Fruit fly (Drosophila melanogaster) whole organism, embryonic: ENCODE results near the gene eEF1alpha2.
A peak's percentile ranks its signal among the peaks of the same experiment; 100 is the strongest.

ENCODE experiments used
- CG11398 ChIP-seq: fragments of 200-800 bp; sonication (Bioruptor generic); optimal IDR thresholded peaks from 2 replicates; lab custom pipeline; 2016; ENCODE audit warnings: missing biosample characterization, missing genetic modification characterization
- CG12155 ChIP-seq: fragments of 200-800 bp; sonication (Bioruptor generic); optimal IDR thresholded peaks from 3 replicates; lab custom pipeline; 2016; ENCODE audit warnings: missing biosample characterization, missing genetic modification characterization
- CG13624 ChIP-seq: fragments of 200-800 bp; sonication (Bioruptor generic); optimal IDR thresholded peaks from 2 replicates; lab custom pipeline; 2016; ENCODE audit warnings: missing biosample characterization, missing genetic modification characterization
- CG14860 ChIP-seq: fragments of 200-800 bp; sonication (Bioruptor generic); IDR thresholded peaks from 3 replicates; pipeline ENCODE4 v1.3.6; 2022; ENCODE audit warnings: missing biosample characterization, missing genetic modification characterization; ENCODE audit not compliant: partially characterized antibody
- CG15696 ChIP-seq: fragments of 200-800 bp; sonication (Bioruptor generic); optimal IDR thresholded peaks from 2 replicates; lab custom pipeline; 2019; ENCODE audit warnings: missing biosample characterization, mild to moderate bottlenecking, missing genetic modification characterization, moderate library complexity
- CG16863 ChIP-seq: fragments of 200-800 bp; sonication (Bioruptor generic); optimal IDR thresholded peaks from 3 replicates; lab custom pipeline; 2016; ENCODE audit warnings: missing biosample characterization, missing genetic modification characterization
- CG17186 ChIP-seq: fragments of 200-800 bp; sonication (Bioruptor generic); optimal IDR thresholded peaks from 3 replicates; lab custom pipeline; 2017; ENCODE audit warnings: missing biosample characterization, missing genetic modification reagents, missing genetic modification characterization
- CG17568 ChIP-seq: fragments of 200-800 bp; sonication (Bioruptor generic); optimal IDR thresholded peaks from 2 replicates; lab custom pipeline; 2018; ENCODE audit warnings: missing biosample characterization, mild to moderate bottlenecking, missing genetic modification characterization, moderate library complexity
- CG17612 ChIP-seq: fragments of 200-800 bp; sonication (Bioruptor generic); IDR thresholded peaks from 2 replicates; pipeline ENCODE4 v1.3.6; 2022; ENCODE audit warnings: missing biosample characterization, missing genetic modification characterization
- CG18262 ChIP-seq: fragments of 200-800 bp; optimal IDR thresholded peaks from 3 replicates; lab custom pipeline; 2019; ENCODE audit warnings: missing biosample characterization, mild to moderate bottlenecking, missing genetic modification characterization, moderate library complexity
- CG30403 ChIP-seq: fragments of 200-800 bp; sonication (Bioruptor generic); optimal IDR thresholded peaks from 3 replicates; lab custom pipeline; 2016; ENCODE audit warnings: missing biosample characterization, missing genetic modification characterization
- CG31224 ChIP-seq: fragments of 200-800 bp; sonication (Bioruptor generic); IDR thresholded peaks from 2 replicates; pipeline ENCODE4 v1.3.6; 2022; ENCODE audit warnings: missing biosample characterization, missing genetic modification characterization
- CG4424 ChIP-seq: fragments of 200-800 bp; sonication (Bioruptor generic); optimal IDR thresholded peaks from 3 replicates; lab custom pipeline; 2016; ENCODE audit warnings: missing biosample characterization, missing genetic modification characterization
- CG4730 ChIP-seq: fragments of 200-800 bp; sonication (Bioruptor generic); IDR thresholded peaks from 2 replicates; pipeline ENCODE4 v1.3.6; 2022; ENCODE audit warnings: missing biosample characterization, missing genetic modification characterization
- CG7357 ChIP-seq: fragments of 200-800 bp; sonication (Bioruptor generic); IDR thresholded peaks from 3 replicates; pipeline ENCODE4 v1.3.6; 2022; ENCODE audit warnings: missing biosample characterization, missing genetic modification characterization
- CG8281 ChIP-seq: fragments of 200-800 bp; sonication (Bioruptor generic); optimal IDR thresholded peaks from 2 replicates; lab custom pipeline; 2018; ENCODE audit warnings: missing biosample characterization, mild to moderate bottlenecking, missing genetic modification characterization, moderate library complexity
- CG8944 ChIP-seq: fragments of 200-800 bp; sonication (Bioruptor generic); optimal IDR thresholded peaks from 3 replicates; lab custom pipeline; 2016; ENCODE audit warnings: missing biosample characterization, missing genetic modification characterization
- CHES-1-like ChIP-seq: fragments of 200-800 bp; sonication (Bioruptor generic); optimal IDR thresholded peaks from 2 replicates; lab custom pipeline; 2016; ENCODE audit warnings: missing biosample characterization, missing genetic modification characterization
- Deaf1 ChIP-seq: fragments of 200-800 bp; optimal IDR thresholded peaks from 3 replicates; lab custom pipeline; 2019; ENCODE audit warnings: missing biosample characterization, mild to moderate bottlenecking, missing genetic modification characterization, moderate library complexity
- ERR ChIP-seq: fragments of 200-800 bp; sonication (Bioruptor generic); optimal IDR thresholded peaks from 2 replicates; lab custom pipeline; 2016; ENCODE audit warnings: missing biosample characterization, missing genetic modification characterization
- Ets97D ChIP-seq: fragments of 200-800 bp; sonication (Bioruptor generic); optimal IDR thresholded peaks from 3 replicates; lab custom pipeline; 2016; ENCODE audit warnings: missing biosample characterization, missing genetic modification characterization
- Max ChIP-seq: fragments of 200-800 bp; sonication (Bioruptor generic); optimal IDR thresholded peaks from 2 replicates; lab custom pipeline; 2016; ENCODE audit warnings: missing biosample characterization, mild to moderate bottlenecking, missing genetic modification characterization
- NfI ChIP-seq: fragments of 200-800 bp; sonication (Bioruptor generic); optimal IDR thresholded peaks from 3 replicates; lab custom pipeline; 2018; ENCODE audit warnings: missing biosample characterization, mild to moderate bottlenecking, missing genetic modification characterization, moderate library complexity
- Tbp ChIP-seq: fragments of >200 bp; optimal IDR thresholded peaks from 2 replicates; lab custom pipeline; 2018; ENCODE audit warnings: missing biosample characterization, missing genetic modification characterization
- Xbp1 ChIP-seq: fragments of 200-800 bp; sonication (Bioruptor generic); optimal IDR thresholded peaks from 3 replicates; lab custom pipeline; 2016; ENCODE audit warnings: missing biosample characterization, mild to moderate bottlenecking, missing genetic modification characterization
- bbx ChIP-seq: fragments of 200-800 bp; sonication (Bioruptor generic); IDR thresholded peaks from 2 replicates; pipeline ENCODE4 v1.3.6; 2022; ENCODE audit warnings: missing biosample characterization, missing genetic modification characterization; ENCODE audit not compliant: partially characterized antibody
- br ChIP-seq: fragments of >200 bp; optimal IDR thresholded peaks from 2 replicates; lab custom pipeline; 2017
- cg ChIP-seq: fragments of 200-800 bp; sonication (Bioruptor generic); optimal IDR thresholded peaks from 3 replicates; lab custom pipeline; 2019; ENCODE audit warnings: missing biosample characterization, mild to moderate bottlenecking, missing genetic modification characterization, moderate library complexity
- chif ChIP-seq, 2 experiments: fragments of 200-800 bp; sonication (Bioruptor generic); optimal IDR thresholded peaks; 3 replicates each; lab custom pipeline; 2016; ENCODE audit warnings: missing biosample characterization in 2 of 2, missing genetic modification characterization in 2 of 2
- chm ChIP-seq: fragments of 200-800 bp; sonication (Bioruptor generic); IDR thresholded peaks from 2 replicates; pipeline ENCODE4 v1.3.6; 2022; ENCODE audit warnings: missing biosample characterization, missing genetic modification characterization
- chn ChIP-seq: fragments of 200-800 bp; sonication (Bioruptor generic); optimal IDR thresholded peaks from 2 replicates; lab custom pipeline; 2016; ENCODE audit warnings: missing biosample characterization, missing genetic modification characterization
- croc ChIP-seq: fragments of 200-800 bp; sonication (Bioruptor generic); conservative IDR thresholded peaks from 3 replicates; pipeline ENCODE4 v1.3.6; 2022; ENCODE audit warnings: missing biosample characterization, missing genetic modification characterization
- dmrt11E ChIP-seq: fragments of 200-800 bp; sonication (Bioruptor generic); optimal IDR thresholded peaks from 3 replicates; lab custom pipeline; 2018; ENCODE audit warnings: missing biosample characterization, mild to moderate bottlenecking, missing genetic modification characterization, moderate library complexity
- emc ChIP-seq: fragments of 200-800 bp; sonication (Bioruptor generic); optimal IDR thresholded peaks from 2 replicates; lab custom pipeline; 2016; ENCODE audit warnings: missing biosample characterization, missing genetic modification characterization
- eyg ChIP-seq: fragments of 200-800 bp; sonication (Bioruptor generic); optimal IDR thresholded peaks from 3 replicates; lab custom pipeline; 2016; ENCODE audit warnings: missing biosample characterization, missing genetic modification characterization
- gcm2 ChIP-seq: fragments of 200-800 bp; sonication (Bioruptor generic); optimal IDR thresholded peaks from 2 replicates; lab custom pipeline; 2016; ENCODE audit warnings: missing biosample characterization, missing genetic modification characterization
- grn ChIP-seq: fragments of 200-800 bp; sonication (Bioruptor generic); optimal IDR thresholded peaks from 3 replicates; lab custom pipeline; 2017; ENCODE audit warnings: missing biosample characterization, missing genetic modification characterization
- jing ChIP-seq: fragments of 200-800 bp; sonication (Bioruptor generic); optimal IDR thresholded peaks from 2 replicates; lab custom pipeline; 2018; ENCODE audit warnings: missing biosample characterization, mild to moderate bottlenecking, missing genetic modification characterization
- kni ChIP-seq: fragments of 200-800 bp; sonication (Bioruptor generic); optimal IDR thresholded peaks from 3 replicates; lab custom pipeline; 2017; ENCODE audit warnings: mild to moderate bottlenecking, missing biosample characterization, missing genetic modification reagents, missing genetic modification characterization
- nerfin-2 ChIP-seq: fragments of 200-800 bp; sonication (Bioruptor generic); IDR thresholded peaks from 2 replicates; pipeline ENCODE4 v1.3.6; 2022; ENCODE audit warnings: missing biosample characterization, missing genetic modification characterization; ENCODE audit not compliant: partially characterized antibody
- pfk ChIP-seq: fragments of 200-800 bp; sonication (Bioruptor generic); optimal IDR thresholded peaks from 2 replicates; lab custom pipeline; 2018; ENCODE audit warnings: missing biosample characterization, mild to moderate bottlenecking, missing genetic modification characterization, moderate library complexity
- pnt ChIP-seq: fragments of 200-800 bp; sonication (Bioruptor generic); optimal IDR thresholded peaks from 3 replicates; lab custom pipeline; 2016; ENCODE audit warnings: missing biosample characterization, missing genetic modification characterization
- sd ChIP-seq: fragments of 200-800 bp; sonication (Bioruptor generic); optimal IDR thresholded peaks from 3 replicates; lab custom pipeline; 2018; ENCODE audit warnings: missing biosample characterization, mild to moderate bottlenecking, missing genetic modification characterization, moderate library complexity
- sens ChIP-seq: fragments of 200-800 bp; sonication (Bioruptor generic); peaks from one replicate; lab custom pipeline; 2016; ENCODE audit warnings: missing biosample characterization, missing genetic modification characterization
- sisA ChIP-seq: fragments of 200-800 bp; sonication (Bioruptor generic); IDR thresholded peaks from 2 replicates; pipeline ENCODE4 v1.3.6; 2022; ENCODE audit warnings: missing biosample characterization, missing genetic modification characterization
- slou ChIP-seq: fragments of 200-800 bp; sonication (Bioruptor generic); optimal IDR thresholded peaks from 3 replicates; lab custom pipeline; 2016; ENCODE audit warnings: missing biosample characterization, missing genetic modification characterization
- ssp ChIP-seq: fragments of 200-800 bp; sonication (Bioruptor generic); IDR thresholded peaks from 2 replicates; pipeline ENCODE4 v1.3.6; 2022; ENCODE audit warnings: missing biosample characterization, missing genetic modification characterization
- tin ChIP-seq: fragments of 200-800 bp; sonication (Bioruptor generic); optimal IDR thresholded peaks from 3 replicates; lab custom pipeline; 2016; ENCODE audit warnings: missing biosample characterization, missing genetic modification characterization
- tll ChIP-seq, 2 experiments: fragments of 200-800 bp in 1 of 2; fragments of >200 bp in 1 of 2; sonication (Bioruptor generic) in 1 of 2; optimal IDR thresholded peaks; 2 replicates each; lab custom pipeline; 2017 to 2019; ENCODE audit warnings: missing biosample characterization in 2 of 2, missing genetic modification characterization in 2 of 2, mild to moderate bottlenecking in 1 of 2, moderate library complexity in 1 of 2
- wdn ChIP-seq: fragments of 200-800 bp; sonication (Bioruptor generic); IDR thresholded peaks from 2 replicates; pipeline ENCODE4 v1.3.6; 2022; ENCODE audit warnings: missing biosample characterization, missing genetic modification characterization
- wor ChIP-seq: fragments of 200-800 bp; sonication (Bioruptor generic); IDR thresholded peaks from 2 replicates; pipeline ENCODE4 v1.3.6; 2022; ENCODE audit warnings: missing biosample characterization, missing genetic modification characterization
- zfh1 ChIP-seq: fragments of 200-800 bp; sonication (Bioruptor generic); IDR thresholded peaks from 3 replicates; pipeline ENCODE4 v1.3.6; 2022; ENCODE audit warnings: missing biosample characterization, missing genetic modification characterization

The eEF1alpha2 gene

DNA sequence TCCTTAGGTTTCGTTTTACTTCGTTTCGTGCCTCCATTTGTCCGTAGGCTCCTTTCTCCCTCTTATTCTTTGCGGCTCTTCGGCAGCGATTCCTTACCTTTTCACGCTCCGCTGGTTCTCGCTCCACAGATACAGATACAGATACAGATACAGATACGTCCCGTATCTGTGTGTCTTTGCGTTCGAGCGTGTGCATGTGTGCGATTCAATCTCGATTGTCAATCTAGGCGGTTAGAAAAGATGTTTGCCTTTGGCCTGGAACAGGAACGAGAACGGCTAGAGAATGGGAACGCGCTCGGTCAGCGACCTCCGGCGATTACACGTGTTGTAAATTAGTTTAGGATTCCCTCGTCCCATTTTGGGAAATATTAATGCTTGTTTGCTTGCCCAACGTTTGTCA, 47.8 kb upstream of the eEF1alpha2 start (continued):
- TF ChIP-seq ERR (GFP tag; lab: Kevin White, UChicago) (no peak), CG12155 (GFP tag; lab: Kevin White, UChicago) (no peak), cg (GFP tag; lab: Kevin White, UChicago) (peak; percentile 86), jing (GFP tag; lab: Kevin White, UChicago) (no peak), pfk (GFP tag; lab: Kevin White, UChicago) (peak; percentile 87), br (lab: Kevin White, UChicago) (no peak), CG8944 (GFP tag; lab: Kevin White, UChicago) (no peak), CG15696 (tag; lab: Kevin White, UChicago) (peak; percentile 11), croc (GFP tag; lab: Robert Waterston, UW) (no peak), CG4424 (GFP tag; lab: Kevin White, UChicago) (no peak), ssp (GFP tag; lab: Robert Waterston, UW) (no peak), CG8281 (tag; lab: Kevin White, UChicago) (peak; percentile 30), NfI (GFP tag; lab: Kevin White, UChicago) (no peak), CG13624 (GFP tag; lab: Kevin White, UChicago) (no peak), kni (GFP tag; lab: Kevin White, UChicago) (peak; percentile 95), grn (peak; percentile 93), Deaf1 (tag; lab: Kevin White, UChicago) (peak; percentile 8), nerfin-2 (GFP tag; lab: Robert Waterston, UW) (no peak), sens (GFP tag; lab: Kevin White, UChicago) (peak; percentile 53), CG17568 (GFP tag; lab: Kevin White, UChicago) (no peak), wor (GFP tag; lab: Robert Waterston, UW) (no peak), zfh1 (GFP tag; lab: Robert Waterston, UW) (0 out of 3 replicates have a peak, but pooled peaks have one; percentile 11), Tbp (GFP tag; lab: Kevin White, UChicago) (no peak), chm (GFP tag; lab: Robert Waterston, UW) (peak; percentile 58; the same call in 1 of the 2 replicates), chn (peak; percentile 11), dmrt11E (peak; percentile 11), sd (tag; lab: Kevin White, UChicago) (no peak), pnt (no peak), tll (GFP tag; optimal IDR thresholded peaks at IDR 0.05; lab: Kevin White, UChicago) (peak in 1 of 2 experiments; percentile 24)

dm6 chr3R:31696664-31697063, 41.6 kb upstream of the eEF1alpha2 start:
- TF ChIP-seq sisA (GFP tag; lab: Robert Waterston, UW) (peak; percentile 33; the same call in 1 of the 2 replicates), CG30403 (GFP tag; lab: Kevin White, UChicago) (peak; percentile 18), Max (no peak), slou (no peak), CG18262 (peak; percentile 29), CG14860 (GFP tag; lab: Robert Waterston, UW) (no peak), CG11398 (GFP tag; lab: Kevin White, UChicago) (no peak), eyg (GFP tag; lab: Kevin White, UChicago) (no peak), CHES-1-like (GFP tag; lab: Kevin White, UChicago) (no peak), zfh1 (GFP tag; lab: Robert Waterston, UW) (0 out of 3 replicates have a peak, but pooled peaks have one; percentile 11), Ets97D (GFP tag; lab: Kevin White, UChicago) (no peak), CG4730 (no peak), emc (no peak), CG17186 (no peak), CG7357 (GFP tag; lab: Robert Waterston, UW) (peak; percentile 18; the same call in 1 of the 3 replicates), Xbp1 (GFP tag; lab: Kevin White, UChicago) (peak; percentile 22), CG17612 (no peak), CG31224 (GFP tag; lab: Robert Waterston, UW) (no peak), chif (GFP tag; optimal IDR thresholded peaks at IDR 0.05; lab: Kevin White, UChicago) (peak in 1 of 2 experiments; percentile 26), CG16863 (GFP tag; lab: Kevin White, UChicago) (peak; percentile 11), bbx (no peak), tin (GFP tag; lab: Kevin White, UChicago) (no peak), gcm2 (GFP tag; lab: Kevin White, UChicago) (no peak), wdn (GFP tag; lab: Robert Waterston, UW) (no peak)
